Worm (Caenorhabditis elegans): ENCODE measurements around the gene ser-2.

ser-2 gene

DNA sequence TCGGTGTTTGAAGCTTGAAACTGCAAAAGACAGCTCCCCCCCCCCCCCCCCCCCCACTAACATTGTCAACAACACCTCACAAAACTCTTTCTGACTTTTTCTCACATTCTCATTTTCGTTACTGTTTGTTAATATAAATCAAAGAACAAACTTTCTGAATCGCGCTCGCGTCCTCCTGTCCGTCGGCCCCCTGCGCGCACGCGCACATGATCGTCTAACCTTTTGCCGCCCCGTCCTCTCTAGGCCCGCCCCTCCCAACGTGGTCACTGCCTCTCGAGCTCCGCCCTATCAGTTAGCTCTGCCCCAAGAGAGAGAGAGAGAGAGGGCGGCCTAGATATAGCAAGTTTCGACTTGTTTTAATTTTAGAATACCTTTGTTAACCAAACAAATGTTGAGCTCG lies 38.0 kb upstream of the ser-2 start (continued):
- TF ChIP-seq elt-2 (tag; optimal IDR thresholded peaks at IDR 0.05) (no peak), alr-1 (tag; optimal IDR thresholded peaks at IDR 0.05; ENCODE audit: borderline replicate concordance) (no peak), ceh-82 (tag; optimal IDR thresholded peaks at IDR 0.05) (peak in 2 of 3 experiments; percentile 3 to 13), pax-3 (tag; optimal IDR thresholded peaks at IDR 0.05) (no peak), aly-2 (tag; optimal IDR thresholded peaks at IDR 0.05) (no peak), lir-3 (tag; optimal IDR thresholded peaks at IDR 0.05; ENCODE audit: poor library complexity) (no peak), dsc-1 (tag; optimal IDR thresholded peaks at IDR 0.05) (no peak), lin-15B (tag; optimal IDR thresholded peaks at IDR 0.05) (no peak), mab-9 (GFP tag; IDR thresholded peaks at IDR 0.05) (no peak), C34B4.2 (tag; optimal IDR thresholded peaks at IDR 0.05) (no peak), nhr-84 (tag; optimal IDR thresholded peaks at IDR 0.05) (no peak), nhr-12 (tag; optimal IDR thresholded peaks at IDR 0.05) (no peak), C16A3.4 (tag; optimal IDR thresholded peaks at IDR 0.05) (no peak), lin-39 (tag; optimal IDR thresholded peaks at IDR 0.05) (no peak), ces-1 (GFP tag; optimal IDR thresholded peaks at IDR 0.05) (no peak), egl-27 (tag; optimal IDR thresholded peaks at IDR 0.05) (no peak), ztf-4 (tag; optimal IDR thresholded peaks at IDR 0.05) (no peak), nhr-20 (tag; optimal IDR thresholded peaks at IDR 0.05) (no peak), pag-3 (tag; optimal IDR thresholded peaks at IDR 0.05; ENCODE audit: borderline replicate concordance, insufficient read depth) (no peak), dpl-1 (GFP tag; optimal IDR thresholded peaks at IDR 0.05) (no peak), nhr-85 (tag) (no peak), ztf-11 (tag; optimal IDR thresholded peaks at IDR 0.05) (no peak), lin-13 (GFP tag; optimal IDR thresholded peaks at IDR 0.05) (no peak), blmp-1 (tag; optimal IDR thresholded peaks at IDR 0.05) (no peak), unc-86 (tag; optimal IDR thresholded peaks at IDR 0.05) (no peak), nhr-237 (tag; optimal IDR thresholded peaks at IDR 0.05) (no peak), efl-3 (GFP tag; optimal IDR thresholded peaks at IDR 0.05) (no peak), nhr-71 (tag; optimal IDR thresholded peaks at IDR 0.05) (peak; percentile 37), ets-5 (GFP tag; IDR thresholded peaks at IDR 0.05) (no peak), efl-1 (optimal IDR thresholded peaks at IDR 0.05) (no peak), efl-1 (GFP tag; optimal IDR thresholded peaks at IDR 0.05 in 1 of 2) (no peak), nhr-76 (tag; optimal IDR thresholded peaks at IDR 0.05) (no peak), grh-1 (GFP tag; IDR thresholded peaks at IDR 0.05) (no peak), mef-2 (tag; optimal IDR thresholded peaks at IDR 0.05) (no peak), sox-4 (tag; optimal IDR thresholded peaks at IDR 0.05) (no peak)

ce11 chrX:15339807-15340596 lies 37.2 kb upstream of the ser-2 start, which contains the start of gene Y15E3A.5:
Gene Y15E3A.5 (plus strand): TSS chrX:15340558.
- no peak for TF ChIP-seq aha-1 (tag; optimal IDR thresholded peaks at IDR 0.05)
- peak; percentile 48 for TF ChIP-seq rnt-1 (tag; optimal IDR thresholded peaks at IDR 0.05)
- peak; percentile 13 for TF ChIP-seq lin-13 (GFP tag; optimal IDR thresholded peaks at IDR 0.05)
- peak; percentile 77 for TF ChIP-seq snu-23 (GFP tag; optimal IDR thresholded peaks at IDR 0.05)
- no peak for TF ChIP-seq mab-9 (GFP tag; IDR thresholded peaks at IDR 0.05)
- TF ChIP-seq dsc-1 (tag; optimal IDR thresholded peaks at IDR 0.05) = no peak
- no peak for TF ChIP-seq C34B4.2 (tag; optimal IDR thresholded peaks at IDR 0.05)
- no peak for TF ChIP-seq unc-86 (tag; optimal IDR thresholded peaks at IDR 0.05)
- no peak for TF ChIP-seq vab-15 (tag; optimal IDR thresholded peaks at IDR 0.05)
- TF ChIP-seq nhr-71 (tag; optimal IDR thresholded peaks at IDR 0.05) = peak; percentile 79
- TF ChIP-seq egl-13 (tag; optimal IDR thresholded peaks at IDR 0.05) = no peak
- TF ChIP-seq mep-1 (tag; optimal IDR thresholded peaks at IDR 0.05) = peak; percentile 73
- peak; percentile 81 for TF ChIP-seq nhr-20 (tag; optimal IDR thresholded peaks at IDR 0.05)
- no peak for TF ChIP-seq fkh-8 (tag; optimal IDR thresholded peaks at IDR 0.05)
- TF ChIP-seq unc-130 (tag; optimal IDR thresholded peaks at IDR 0.05) = peak; percentile 51
- TF ChIP-seq snpc-4 (tag; optimal IDR thresholded peaks at IDR 0.05) = no peak
- no peak for TF ChIP-seq alr-1 (tag; optimal IDR thresholded peaks at IDR 0.05; ENCODE audit: borderline replicate concordance)
- TF ChIP-seq ceh-82 (tag; optimal IDR thresholded peaks at IDR 0.05) = peak in 1 of 3 experiments; percentile 23
- TF ChIP-seq nhr-84 (tag; optimal IDR thresholded peaks at IDR 0.05) = no peak
- peak; percentile 16 for TF ChIP-seq jun-1 (tag; optimal IDR thresholded peaks at IDR 0.05)
- peak in 1 of 2 experiments; percentile 84 for TF ChIP-seq mdl-1 (tag; optimal IDR thresholded peaks at IDR 0.05)
- TF ChIP-seq lin-15B (tag; optimal IDR thresholded peaks at IDR 0.05) = no peak
- TF ChIP-seq fkh-4 (tag; optimal IDR thresholded peaks at IDR 0.05; ENCODE audit: borderline replicate concordance) = no peak
- no peak for TF ChIP-seq nhr-77 (tag; optimal IDR thresholded peaks at IDR 0.05)
- TF ChIP-seq sptf-1 (tag; optimal IDR thresholded peaks at IDR 0.05) = no peak
- peak; percentile 50 for TF ChIP-seq tbx-2 (tag; optimal IDR thresholded peaks at IDR 0.05)
- no peak for TF ChIP-seq nhr-12 (tag; optimal IDR thresholded peaks at IDR 0.05)

All from whole organism, L1 larva.